Fruit fly (Drosophila melanogaster): ENCODE data around the gene CG34273.
A peak's percentile ranks its signal among the peaks of the same experiment; 100 is the strongest.

The CG34273 gene

DNA sequence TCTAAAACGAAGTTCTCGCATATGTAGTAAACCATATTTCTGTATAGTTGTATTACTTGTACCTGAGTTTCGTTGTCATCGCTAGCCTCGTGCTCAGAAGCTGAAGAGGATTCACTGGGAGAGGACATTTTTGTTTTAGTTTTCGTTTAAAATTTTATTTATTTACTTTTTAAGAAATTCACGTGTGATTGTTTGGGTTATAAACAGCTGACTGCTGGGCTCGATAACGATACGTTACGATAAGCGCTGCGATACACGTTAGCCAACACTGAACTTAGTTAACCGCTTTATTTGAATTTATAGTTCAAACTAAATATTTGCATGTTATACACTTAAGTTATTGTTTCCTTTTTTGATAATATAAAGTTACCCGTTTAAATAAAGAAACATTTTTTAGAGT lies 3.4 kb upstream of the CG34273 start, which contains the start of gene CG8461 (continued):
- TF ChIP-seq Blimp-1 (GFP tag; optimal IDR thresholded peaks at IDR 0.05) (no peak), Ptx1 (GFP tag; IDR thresholded peaks at IDR 0.05) (no peak), pan (optimal IDR thresholded peaks at IDR 0.05) (no peak), pan (GFP tag; optimal IDR thresholded peaks at IDR 0.05 in 1 of 2, IDR thresholded peaks at IDR 0.05 in 1 of 2) (no peak), sc (optimal IDR thresholded peaks at IDR 0.05) (no peak), sc (GFP tag; optimal IDR thresholded peaks at IDR 0.05) (no peak), sqz (GFP tag; optimal IDR thresholded peaks at IDR 0.05) (no peak), CG43689 (GFP tag; IDR thresholded peaks at IDR 0.05) (no peak), ssp (GFP tag; IDR thresholded peaks at IDR 0.05) (no peak), CG4820 (GFP tag; optimal IDR thresholded peaks at IDR 0.05) (no peak), CG1832 (GFP tag; optimal IDR thresholded peaks at IDR 0.05) (no peak), seq (GFP tag; IDR thresholded peaks at IDR 0.05) (no peak), schlank (tag; optimal IDR thresholded peaks at IDR 0.05) (no peak), slbo (GFP tag; IDR thresholded peaks at IDR 0.05) (no peak), sug (tag; optimal IDR thresholded peaks at IDR 0.05) (no peak), CG12659 (GFP tag; optimal IDR thresholded peaks at IDR 0.05) (no peak)

DNA sequence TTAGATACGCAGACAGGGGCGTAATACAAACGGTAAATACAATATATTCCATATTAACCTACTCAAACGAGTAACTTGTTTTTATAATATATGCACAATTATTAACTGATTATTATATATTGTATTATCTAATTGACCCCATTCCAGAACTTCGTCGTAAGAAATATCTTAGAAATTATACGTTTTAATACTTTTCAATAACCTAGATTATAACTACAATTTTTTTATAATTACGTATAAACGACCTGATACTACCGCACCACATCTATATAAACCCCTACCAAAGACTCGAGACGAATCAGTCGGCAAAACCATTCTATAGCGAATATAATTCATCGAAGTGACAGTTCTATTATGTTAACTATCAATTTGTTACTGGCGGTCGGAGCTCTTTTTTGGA lies 3.9 kb downstream of the CG34273 start, which contains the start of gene Cyp313a1:
Gene Cyp313a1, plus strand, starts transcription at position 301 of the 400 bp plus-strand sequence.
- TF ChIP-seq CG4617 (GFP tag; optimal IDR thresholded peaks at IDR 0.05; ENCODE audit: borderline replicate concordance), result no peak
- no peak for TF ChIP-seq Antp (GFP tag; optimal IDR thresholded peaks at IDR 0.05)

DNA sequence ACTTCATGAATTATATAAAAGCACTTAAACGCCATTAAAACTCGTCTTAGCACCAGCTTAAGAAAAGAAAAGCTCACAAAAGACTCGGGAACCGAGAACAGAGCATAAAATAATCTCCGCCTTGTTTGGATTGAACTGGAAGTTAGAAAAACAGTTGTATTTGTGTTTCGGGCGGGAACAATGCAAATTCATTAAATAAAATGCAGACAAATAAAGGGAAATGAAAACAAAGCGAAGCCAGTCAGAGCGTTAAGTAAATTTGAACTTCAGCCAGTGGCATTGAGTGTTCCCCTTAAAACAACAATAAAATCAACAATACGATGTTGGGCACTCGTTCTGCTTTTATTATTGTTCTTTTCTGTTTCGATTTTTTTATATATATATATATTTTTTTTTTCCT lies 9.8 kb downstream of the CG34273 start:
- TF ChIP-seq sc (optimal IDR thresholded peaks at IDR 0.05) (no peak), sc (GFP tag; optimal IDR thresholded peaks at IDR 0.05) (no peak), scrt (GFP tag; optimal IDR thresholded peaks at IDR 0.05) (peak; percentile 8), Sox102F (GFP tag; optimal IDR thresholded peaks at IDR 0.05) (peak; percentile 12), CoRest (tag; optimal IDR thresholded peaks at IDR 0.05) (no peak), tin (GFP tag; optimal IDR thresholded peaks at IDR 0.05) (no peak), zfh2 (GFP tag; optimal IDR thresholded peaks at IDR 0.05) (no peak), Asciz (GFP tag; optimal IDR thresholded peaks at IDR 0.05) (peak; percentile 50), tx (GFP tag; optimal IDR thresholded peaks at IDR 0.05) (no peak), sens (GFP tag) (peak; percentile 6), CG8924 (tag; optimal IDR thresholded peaks at IDR 0.05) (no peak), CG10321 (GFP tag; IDR thresholded peaks at IDR 0.05) (no peak), CG12071 (GFP tag; optimal IDR thresholded peaks at IDR 0.05) (peak; percentile 21), ATbp (GFP tag; optimal IDR thresholded peaks at IDR 0.05) (peak; percentile 16), CG16863 (GFP tag; optimal IDR thresholded peaks at IDR 0.05) (no peak), D19A (tag; optimal IDR thresholded peaks at IDR 0.05) (no peak), dan (GFP tag; IDR thresholded peaks at IDR 0.05) (no peak), CG3281 (GFP tag; optimal IDR thresholded peaks at IDR 0.05) (peak; percentile 23), CG18599 (GFP tag; optimal IDR thresholded peaks at IDR 0.05) (peak; percentile 42), Hey (tag; optimal IDR thresholded peaks at IDR 0.05) (no peak), Dip3 (GFP tag; optimal IDR thresholded peaks at IDR 0.05) (no peak), Fer2 (tag; optimal IDR thresholded peaks at IDR 0.05) (no peak), CG15514 (GFP tag; optimal IDR thresholded peaks at IDR 0.05) (peak; percentile 42), Fer1 (GFP tag; optimal IDR thresholded peaks at IDR 0.05) (no peak), CG6813 (GFP tag; optimal IDR thresholded peaks at IDR 0.05) (peak; percentile 43), Sox100B (GFP tag; optimal IDR thresholded peaks at IDR 0.05) (no peak), Mes4 (GFP tag; optimal IDR thresholded peaks at IDR 0.05) (no peak), Nf-YC (tag; optimal IDR thresholded peaks at IDR 0.05) (no peak), lab (GFP tag; optimal IDR thresholded peaks at IDR 0.05) (peak; percentile 58), CG3407 (GFP tag; optimal IDR thresholded peaks at IDR 0.05) (peak; percentile 10), caup (GFP tag; optimal IDR thresholded peaks at IDR 0.05; ENCODE audit: severe bottlenecking) (peak; percentile 7)
